Worm (Caenorhabditis elegans): ENCODE results near the gene D2096.10.

D2096.10 gene

ce11 chrIV:8377501-8377900, 11.5 kb downstream of the D2096.10 start, which contains the start of gene D2096.7 (continued):
- TF ChIP-seq nfyb-1 (GFP tag; IDR thresholded peaks at IDR 0.05): peak; percentile 82
- peak; percentile 79; the same call in 1 of the 2 replicates for TF ChIP-seq ztf-25 (GFP tag; IDR thresholded peaks at IDR 0.05)
- TF ChIP-seq akir-1 (GFP tag; optimal IDR thresholded peaks at IDR 0.05): no peak
- TF ChIP-seq F37B4.10 (GFP tag; IDR thresholded peaks at IDR 0.05): 0 out of 2 replicates have a peak, but pooled peaks have one; percentile 88
- no peak for TF ChIP-seq sdz-38 (tag; optimal IDR thresholded peaks at IDR 0.05)
- peak; percentile 89 for TF ChIP-seq snpc-1.3 (tag; optimal IDR thresholded peaks at IDR 0.05; ENCODE audit: insufficient read depth)
- TF ChIP-seq F22D6.2 (tag; optimal IDR thresholded peaks at IDR 0.05): no peak
- TF ChIP-seq ztf-26 (tag; optimal IDR thresholded peaks at IDR 0.05): no peak
- 0 out of 2 replicates have a peak, but pooled peaks have one; percentile 2 for TF ChIP-seq hmg-20 (GFP tag; IDR thresholded peaks at IDR 0.05)
- TF ChIP-seq rcor-1 (GFP tag; IDR thresholded peaks at IDR 0.05): peak; percentile 60
- TF ChIP-seq let-526 (GFP tag; IDR thresholded peaks at IDR 0.05): no peak
- peak; percentile 93 for TF ChIP-seq T26A5.8 (tag; optimal IDR thresholded peaks at IDR 0.05)
- TF ChIP-seq chd-7 (tag; optimal IDR thresholded peaks at IDR 0.05): peak; percentile 83
- peak; percentile 64 for TF ChIP-seq lsl-1 (GFP tag; optimal IDR thresholded peaks at IDR 0.05)
- no peak for TF ChIP-seq zfh-2 (GFP tag; conservative IDR thresholded peaks at IDR 0.05)
- TF ChIP-seq F33H1.4 (GFP tag; IDR thresholded peaks at IDR 0.05): peak; percentile 59
- peak; percentile 96 for TF ChIP-seq hrde-1 (tag; optimal IDR thresholded peaks at IDR 0.05; ENCODE audit: borderline replicate concordance)
- TF ChIP-seq B0035.1 (tag; optimal IDR thresholded peaks at IDR 0.05): peak; percentile 52
- TF ChIP-seq cebp-2 (GFP tag; IDR thresholded peaks at IDR 0.05): peak; percentile 70; the same call in 1 of the 2 replicates
- peak; percentile 88 for TF ChIP-seq repo-1 (tag; optimal IDR thresholded peaks at IDR 0.05)
- TF ChIP-seq madf-8 (GFP tag; conservative IDR thresholded peaks at IDR 0.05): no peak; the same call in 1 of the 2 replicates
- peak; percentile 76 for TF ChIP-seq C17E4.6 (GFP tag; IDR thresholded peaks at IDR 0.05)
- peak; percentile 70 for TF ChIP-seq dox-1 (GFP tag; IDR thresholded peaks at IDR 0.05)
- TF ChIP-seq ceh-58 (GFP tag; IDR thresholded peaks at IDR 0.05): peak; percentile 96; the same call in 1 of the 2 replicates
- TF ChIP-seq Y53G8AR.9 (GFP tag; conservative IDR thresholded peaks at IDR 0.05): peak; percentile 89
- TF ChIP-seq hlh-12 (tag; optimal IDR thresholded peaks at IDR 0.05): no peak
- no peak for TF ChIP-seq sea-2 (GFP tag; IDR thresholded peaks at IDR 0.05)
- TF ChIP-seq ZK185.1 (tag; optimal IDR thresholded peaks at IDR 0.05; ENCODE audit: poor library complexity, severe bottlenecking): peak; percentile 32
- no peak for TF ChIP-seq ceh-40 (GFP tag; IDR thresholded peaks at IDR 0.05)
- peak in 1 of 3 experiments; percentile 67 for TF ChIP-seq lin-35 (GFP tag; optimal IDR thresholded peaks at IDR 0.05)
- peak; percentile 94 for TF ChIP-seq aptf-3 (GFP tag; IDR thresholded peaks at IDR 0.05)
- peak; percentile 77 for TF ChIP-seq fkh-3 (tag; optimal IDR thresholded peaks at IDR 0.05)
- TF ChIP-seq dpff-1 (tag; optimal IDR thresholded peaks at IDR 0.05): peak; percentile 79
- peak; percentile 66 for TF ChIP-seq F39B2.1 (GFP tag; IDR thresholded peaks at IDR 0.05)
- peak; percentile 46 for TF ChIP-seq K12H6.12 (tag; optimal IDR thresholded peaks at IDR 0.05)
- TF ChIP-seq Y79H2A.3 (GFP tag; conservative IDR thresholded peaks at IDR 0.05): peak; percentile 77

ce11 chrIV:8376923-8377322, 12.1 kb downstream of the D2096.10 start:
- no peak for TF ChIP-seq Y53G8AR.9 (GFP tag; conservative IDR thresholded peaks at IDR 0.05)
- TF ChIP-seq nhr-80 (tag; optimal IDR thresholded peaks at IDR 0.05): peak; percentile 26
- TF ChIP-seq cebp-1 (GFP tag; IDR thresholded peaks at IDR 0.05): no peak; the same call in 1 of the 2 replicates
- peak; percentile 68 for TF ChIP-seq cebp-1 (tag; optimal IDR thresholded peaks at IDR 0.05)

Measured in whole organism, young adult.